Worm (Caenorhabditis elegans) whole organism, late embryonic: ENCODE results near the gene kcnl-1.

Experiments used
- C38D4.7 ChIP-seq: fragments of 200-800 bp; sonication (Bioruptor generic); optimal IDR thresholded peaks from 2 replicates; lab custom pipeline; 2018; ENCODE audit warnings: mild to moderate bottlenecking, missing genetic modification characterization, moderate library complexity, missing compliant biosample characterization
- K02D7.2 ChIP-seq: sonication (generic microtip); optimal IDR thresholded peaks from 2 replicates; lab custom pipeline; 2017; ENCODE audit warnings: mild to moderate bottlenecking, missing genetic modification characterization, missing compliant biosample characterization
- T23F11.4 ChIP-seq: fragments of 200-800 bp; sonication (Bioruptor generic); optimal IDR thresholded peaks from 2 replicates; lab custom pipeline; 2018; ENCODE audit warnings: mild to moderate bottlenecking, missing genetic modification characterization, missing compliant biosample characterization
- ahr-1 ChIP-seq: sonication (generic microtip); optimal IDR thresholded peaks from 2 replicates; lab custom pipeline; 2016; ENCODE audit warnings: missing genetic modification characterization, missing compliant biosample characterization
- ama-1 ChIP-seq: fragments of 150-350 bp; optimal IDR thresholded peaks from 2 replicates; lab custom pipeline; 2014
- ceh-14 ChIP-seq: sonication (generic microtip); optimal IDR thresholded peaks from 2 replicates; lab custom pipeline; 2016; ENCODE audit warnings: missing genotype, missing genetic modification characterization, missing compliant biosample characterization
- ceh-31 ChIP-seq: sonication (generic microtip); optimal IDR thresholded peaks from 2 replicates; lab custom pipeline; 2016; ENCODE audit warnings: missing genetic modification characterization, missing compliant biosample characterization
- ceh-48 ChIP-seq: sonication (generic microtip); optimal IDR thresholded peaks from 2 replicates; lab custom pipeline; 2016; ENCODE audit warnings: missing genetic modification characterization, inconsistent platforms, missing compliant biosample characterization
- ceh-9 ChIP-seq: sonication (generic microtip); optimal IDR thresholded peaks from 2 replicates; lab custom pipeline; 2016; ENCODE audit warnings: mild to moderate bottlenecking, missing genetic modification characterization, inconsistent platforms, missing compliant biosample characterization
- dmd-4 ChIP-seq: sonication (generic microtip); optimal IDR thresholded peaks from 2 replicates; lab custom pipeline; 2016; ENCODE audit warnings: borderline replicate concordance, missing genetic modification characterization, missing compliant biosample characterization
- elt-2 ChIP-seq: sonication (generic microtip); optimal IDR thresholded peaks from 2 replicates; lab custom pipeline; 2016; ENCODE audit warnings: missing genetic modification reagents, missing genetic modification characterization, missing compliant biosample characterization
- elt-4 ChIP-seq: sonication (generic microtip); optimal IDR thresholded peaks from 2 replicates; lab custom pipeline; 2016; ENCODE audit warnings: missing genetic modification characterization, missing compliant biosample characterization
- ets-4 ChIP-seq: sonication (generic microtip); optimal IDR thresholded peaks from 2 replicates; lab custom pipeline; 2016; ENCODE audit warnings: missing genetic modification characterization, missing compliant biosample characterization
- eyg-1 ChIP-seq: sonication (generic microtip); optimal IDR thresholded peaks from 2 replicates; lab custom pipeline; 2016; ENCODE audit warnings: missing genotype, missing genetic modification characterization, missing compliant biosample characterization
- gmeb-2 ChIP-seq: sonication (generic microtip); optimal IDR thresholded peaks from 2 replicates; lab custom pipeline; 2016; ENCODE audit warnings: missing genetic modification characterization, inconsistent platforms, missing compliant biosample characterization
- hlh-13 ChIP-seq: fragments of 200-800 bp; sonication (Bioruptor generic); optimal IDR thresholded peaks from 2 replicates; lab custom pipeline; 2018; ENCODE audit warnings: mild to moderate bottlenecking, missing genetic modification characterization, missing compliant biosample characterization
- hlh-30 ChIP-seq: sonication (generic microtip); optimal IDR thresholded peaks from 2 replicates; lab custom pipeline; 2017; ENCODE audit warnings: antibody characterized with exemption, missing genetic modification characterization, missing compliant biosample characterization; ENCODE audit not compliant: insufficient read depth
- hlh-8 ChIP-seq: sonication (generic microtip); optimal IDR thresholded peaks from 2 replicates; lab custom pipeline; 2016; ENCODE audit warnings: missing genotype, missing genetic modification characterization, missing compliant biosample characterization
- lim-6 ChIP-seq: sonication (generic microtip); optimal IDR thresholded peaks from 2 replicates; lab custom pipeline; 2016; ENCODE audit warnings: missing genetic modification characterization, missing compliant biosample characterization
- madf-2 ChIP-seq: sonication (generic microtip); optimal IDR thresholded peaks from 2 replicates; lab custom pipeline; 2017; ENCODE audit warnings: missing genetic modification characterization, missing compliant biosample characterization
- nhr-232 ChIP-seq: sonication (generic microtip); optimal IDR thresholded peaks from 2 replicates; lab custom pipeline; 2016; ENCODE audit warnings: missing genetic modification characterization, missing compliant biosample characterization
- odd-2 ChIP-seq: sonication (generic microtip); optimal IDR thresholded peaks from 2 replicates; lab custom pipeline; 2017; ENCODE audit warnings: antibody characterized with exemption, mild to moderate bottlenecking, missing genetic modification characterization, missing compliant biosample characterization
- pha-2 ChIP-seq: sonication (generic microtip); optimal IDR thresholded peaks from 2 replicates; lab custom pipeline; 2017; ENCODE audit warnings: mild to moderate bottlenecking, missing genetic modification characterization, missing compliant biosample characterization
- pha-4 ChIP-seq: fragments of 150-350 bp; optimal IDR thresholded peaks from 2 replicates; lab custom pipeline; 2018; ENCODE audit warnings: missing biosample characterization, missing genetic modification reagents, missing genetic modification characterization
- sox-2 ChIP-seq: fragments of 200-800 bp; sonication (Bioruptor generic); IDR thresholded peaks from 2 replicates; pipeline ENCODE4 v1.3.6; 2022; ENCODE audit warnings: missing genetic modification reagents, missing genetic modification characterization, missing compliant biosample characterization
- syd-9 ChIP-seq: sonication (generic microtip); optimal IDR thresholded peaks from 2 replicates; lab custom pipeline; 2016; ENCODE audit warnings: mild to moderate bottlenecking, missing genetic modification characterization, moderate library complexity, missing compliant biosample characterization
- tbx-2 ChIP-seq: sonication (generic microtip); optimal IDR thresholded peaks from 2 replicates; lab custom pipeline; 2016; ENCODE audit warnings: missing genetic modification characterization, missing compliant biosample characterization
- unc-3 ChIP-seq, 2 experiments: fragments of 200-800 bp in 1 of 2; sonication (Bioruptor generic) in 1 of 2; sonication (generic microtip) in 1 of 2; conservative IDR thresholded peaks in 1 of 2; optimal IDR thresholded peaks in 1 of 2; 2 replicates each; pipeline versions ENCODE4 v1.3.6 to Lab custom; 2016 to 2022; ENCODE audit warnings: missing compliant biosample characterization in 2 of 2, missing genetic modification characterization in 2 of 2, missing genetic modification reagents in 1 of 2
- unc-86 ChIP-seq: sonication (generic microtip); optimal IDR thresholded peaks from 2 replicates; lab custom pipeline; 2016; ENCODE audit warnings: missing genetic modification characterization, missing compliant biosample characterization
- zip-5 ChIP-seq: sonication (generic microtip); optimal IDR thresholded peaks from 2 replicates; lab custom pipeline; 2016; ENCODE audit warnings: missing genetic modification characterization, missing compliant biosample characterization

kcnl-1 gene

ce11 chrV:19622440-19622914 is 57.3 kb downstream of the kcnl-1 start, which contains the start of gene Y43F8C.3 (continued):
- TF ChIP-seq T23F11.4 (GFP tag; lab: Kevin White, UChicago) (peak; percentile 17), ets-4 (no peak), elt-4 (no peak), unc-86 (peak; percentile 29), hlh-30 (tag; lab: Kevin White, UChicago) (peak; percentile 46), eyg-1 (tag; lab: Kevin White, UChicago) (no peak), tbx-2 (tag; lab: Kevin White, UChicago) (peak; percentile 10), hlh-13 (GFP tag; lab: Kevin White, UChicago) (peak; percentile 21), ceh-14 (no peak), gmeb-2 (tag; lab: Kevin White, UChicago) (no peak), syd-9 (tag; lab: Kevin White, UChicago) (peak; percentile 12), zip-5 (tag; lab: Kevin White, UChicago) (no peak), hlh-8 (no peak), sox-2 (GFP tag; lab: Robert Waterston, UW) (no peak)

- TF ChIP-seq elt-2 (tag; lab: Kevin White, UChicago) (peak; percentile 81), ahr-1 (tag; lab: Kevin White, UChicago) (no peak), K02D7.2 (tag; lab: Kevin White, UChicago) (no peak), nhr-232 (tag; lab: Kevin White, UChicago) (no peak), madf-2 (tag; lab: Kevin White, UChicago) (no peak)
Measured at ce11 chrV:19623523-19624312, 58.5 kb downstream of the kcnl-1 start.

ce11 chrV:19624749-19625148 is 59.6 kb downstream of the kcnl-1 start, which contains the start of gene dyf-19:
Gene dyf-19, plus strand, starts transcription at chrV:19625049.
- TF ChIP-seq ceh-9 (tag; lab: Kevin White, UChicago) (no peak), ceh-31 (tag; lab: Kevin White, UChicago) (no peak), odd-2 (no peak), nhr-232 (tag; lab: Kevin White, UChicago) (no peak), dmd-4 (tag; lab: Kevin White, UChicago) (no peak), ama-1 (no peak)

- TF ChIP-seq pha-4 (tag; lab: Kevin White, UChicago) (no peak), C38D4.7 (GFP tag; lab: Kevin White, UChicago) (no peak), syd-9 (tag; lab: Kevin White, UChicago) (no peak), eyg-1 (tag; lab: Kevin White, UChicago) (no peak), pha-2 (tag; lab: Kevin White, UChicago) (no peak)
Measured at ce11 chrV:19625719-19626118, 60.5 kb downstream of the kcnl-1 start.

ce11 chrV:19629544-19629943 is 64.4 kb downstream of the kcnl-1 start:
- TF ChIP-seq unc-3 (GFP tag; conservative IDR thresholded peaks at IDR 0.05; lab: Robert Waterston, UW) (peak; percentile 11; the same call in 1 of the 2 replicates), unc-3 (tag; optimal IDR thresholded peaks at IDR 0.05; lab: Kevin White, UChicago) (no peak), lim-6 (tag; lab: Kevin White, UChicago) (no peak)
- TF ChIP-seq, all 69 proteins: peak for 1

ce11 chrV:19629973-19630372 is 64.8 kb downstream of the kcnl-1 start:
- TF ChIP-seq ceh-48 (tag; lab: Kevin White, UChicago) (peak; percentile 98), sox-2 (GFP tag; lab: Robert Waterston, UW) (no peak)
